Worm (Caenorhabditis elegans): Measurements from ENCODE around the gene W08E12.6.

- TF ChIP-seq ZK546.5 (tag; optimal IDR thresholded peaks at IDR 0.05), result no peak
- TF ChIP-seq mdl-1 (tag; optimal IDR thresholded peaks at IDR 0.05), result no peak
- TF ChIP-seq elt-3 (tag; optimal IDR thresholded peaks at IDR 0.05), result no peak
- no peak for TF ChIP-seq lin-11 (tag; optimal IDR thresholded peaks at IDR 0.05)
- TF ChIP-seq nhr-23 (tag; optimal IDR thresholded peaks at IDR 0.05), result no peak
- TF ChIP-seq blmp-1 (tag; optimal IDR thresholded peaks at IDR 0.05; ENCODE audit: insufficient read depth), result no peak
Measured at ce11 chrIV:3305575-3305974, 7.2 kb downstream of the W08E12.6 start, which contains the start of gene W08E12.2.

Data from whole organism, L2 larva.